Worm (Caenorhabditis elegans) whole organism, early embryonic: ENCODE data around the gene W08F4.13.

Experiments used
- B0310.2 ChIP-seq: sonication (generic microtip); optimal IDR thresholded peaks from 2 replicates; lab custom pipeline; 2016; ENCODE audit warnings: mild to moderate bottlenecking, missing genetic modification characterization, missing compliant biosample characterization
- ama-1 ChIP-seq: fragments of 150-350 bp; optimal IDR thresholded peaks from 2 replicates; lab custom pipeline; 2014
- ceh-13 ChIP-seq: fragments of 200-800 bp; sonication (Bioruptor generic); optimal IDR thresholded peaks from 2 replicates; lab custom pipeline; 2018; ENCODE audit warnings: mild to moderate bottlenecking, missing genetic modification characterization, missing compliant biosample characterization
- flt-1 ChIP-seq: fragments of 200-800 bp; sonication (Bioruptor generic); IDR thresholded peaks from 2 replicates; pipeline ENCODE4 v1.3.6; 2022; ENCODE audit warnings: missing genetic modification characterization, missing compliant biosample characterization
- hmg-4 ChIP-seq: fragments of 200-800 bp; sonication (Bioruptor generic); optimal IDR thresholded peaks from 2 replicates; lab custom pipeline; 2018; ENCODE audit warnings: mild to moderate bottlenecking, missing genetic modification characterization, missing compliant biosample characterization
- pes-1 ChIP-seq: fragments of 200-800 bp; sonication (Bioruptor generic); IDR thresholded peaks from 2 replicates; pipeline ENCODE4 v1.3.6; 2022; ENCODE audit warnings: missing genetic modification reagents, missing genetic modification characterization, missing compliant biosample characterization
- scrt-1 ChIP-seq: fragments of 200-800 bp; sonication (Bioruptor generic); IDR thresholded peaks from 2 replicates; pipeline ENCODE4 v1.3.6; 2022; ENCODE audit warnings: missing genetic modification characterization, missing compliant biosample characterization
- sea-1 ChIP-seq: fragments of 200-800 bp; sonication (Bioruptor generic); conservative IDR thresholded peaks from 2 replicates; pipeline ENCODE4 v1.3.6; 2022; ENCODE audit warnings: missing genetic modification characterization, missing compliant biosample characterization

DNA sequence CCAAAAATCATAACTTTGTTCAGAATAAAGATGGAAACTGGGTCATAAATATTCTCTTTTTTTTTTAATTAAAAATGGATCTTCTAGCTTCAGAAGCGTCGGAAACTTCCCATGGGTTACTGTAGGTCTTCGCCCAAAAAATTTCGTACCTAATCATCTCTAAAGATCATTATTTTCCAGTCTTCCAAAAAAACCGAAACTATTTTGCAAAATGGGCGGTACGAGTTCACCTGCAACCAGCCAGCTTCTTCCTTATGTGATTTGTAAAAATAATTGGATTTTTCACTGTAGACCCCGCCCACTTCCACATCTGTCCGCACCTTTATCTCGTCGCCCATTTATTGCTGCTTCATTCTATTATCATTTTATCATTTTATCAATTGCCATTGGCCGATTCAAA, 38.2 kb upstream of the W08F4.13 start, which contains the start of gene mlt-10:
- TF ChIP-seq hmg-4 (no peak), ama-1 (lab: Kevin White, UChicago) (no peak), pes-1 (GFP tag; lab: Robert Waterston, UW) (no peak), flt-1 (no peak), B0310.2 (tag; lab: Kevin White, UChicago) (no peak), scrt-1 (no peak), sea-1 (no peak), ceh-13 (GFP tag; lab: Kevin White, UChicago) (no peak)
